Worm (Caenorhabditis elegans) whole organism, L2 larva: ENCODE results near the gene cdk-12.
"Not testable (repeated sequence)": the region's sequence is repeated elsewhere in the genome, so short reads cannot be mapped to it uniquely, and the experiment has no call there.

Experiments used
- C34F6.9 ChIP-seq: fragments of 150-350 bp; optimal IDR thresholded peaks from 2 replicates; lab custom pipeline; 2014; ENCODE audit warnings: missing biosample characterization, missing genetic modification characterization
- F13H6.1 ChIP-seq: sonication (generic microtip); optimal IDR thresholded peaks from 2 replicates; lab custom pipeline; 2016; ENCODE audit warnings: missing genetic modification characterization, missing compliant biosample characterization
- Y55F3AM.14 ChIP-seq: fragments of 200-800 bp; sonication (Bioruptor generic); optimal IDR thresholded peaks from 2 replicates; lab custom pipeline; 2018; ENCODE audit warnings: mild to moderate bottlenecking, missing genetic modification characterization, missing compliant biosample characterization
- ZK546.5 ChIP-seq: sonication (generic microtip); optimal IDR thresholded peaks from 2 replicates; lab custom pipeline; 2017; ENCODE audit warnings: missing biosample characterization, missing genetic modification characterization
- alr-1 ChIP-seq: fragments of 150-350 bp; optimal IDR thresholded peaks from 2 replicates; lab custom pipeline; 2014; ENCODE audit warnings: missing biosample characterization, missing genetic modification characterization
- ama-1 ChIP-seq: fragments of 150-350 bp; optimal IDR thresholded peaks from 2 replicates; lab custom pipeline; 2018; ENCODE audit warnings: inconsistent platforms
- ceh-16 ChIP-seq: fragments of 150-350 bp; optimal IDR thresholded peaks from 2 replicates; lab custom pipeline; 2014; ENCODE audit warnings: missing biosample characterization, missing genetic modification characterization
- ceh-82 ChIP-seq: fragments of 150-350 bp; optimal IDR thresholded peaks from 2 replicates; lab custom pipeline; 2014; ENCODE audit warnings: missing biosample characterization, missing genetic modification characterization
- crh-2 ChIP-seq: sonication (generic microtip); optimal IDR thresholded peaks from 2 replicates; lab custom pipeline; 2017; ENCODE audit warnings: missing biosample characterization, missing genetic modification characterization
- egl-27 ChIP-seq: sonication (generic microtip); optimal IDR thresholded peaks from 3 replicates; lab custom pipeline; 2017; ENCODE audit warnings: missing biosample characterization, missing genetic modification reagents, missing genetic modification characterization
- elt-1 ChIP-seq: fragments of 150-350 bp; optimal IDR thresholded peaks from 2 replicates; lab custom pipeline; 2014; ENCODE audit warnings: missing biosample characterization, missing genetic modification characterization
- elt-3 ChIP-seq: sonication (generic microtip); optimal IDR thresholded peaks from 2 replicates; lab custom pipeline; 2017; ENCODE audit warnings: missing biosample characterization, missing genetic modification characterization
- fos-1 ChIP-seq: fragments of 150-350 bp; optimal IDR thresholded peaks from 2 replicates; lab custom pipeline; 2014; ENCODE audit warnings: missing biosample characterization, missing genetic modification characterization
- gmeb-1 ChIP-seq: fragments of 150-350 bp; optimal IDR thresholded peaks from 2 replicates; lab custom pipeline; 2014; ENCODE audit warnings: missing biosample characterization, missing genetic modification characterization
- lin-13 ChIP-seq: fragments of 150-350 bp; optimal IDR thresholded peaks from 2 replicates; lab custom pipeline; 2014; ENCODE audit warnings: missing biosample characterization, missing genetic modification reagents, missing genetic modification characterization
- lin-39 ChIP-seq: fragments of 150-350 bp; optimal IDR thresholded peaks from 2 replicates; lab custom pipeline; 2014; ENCODE audit warnings: missing biosample characterization, missing genetic modification reagents, missing genetic modification characterization
- lsy-2 ChIP-seq, 2 experiments: fragments of 150-350 bp in 1 of 2; sonication (generic microtip) in 1 of 2; optimal IDR thresholded peaks; 2 replicates each; lab custom pipeline; 2014 to 2017; ENCODE audit warnings: missing biosample characterization in 2 of 2, missing genetic modification characterization in 2 of 2
- mab-5 ChIP-seq: fragments of 150-350 bp; optimal IDR thresholded peaks from 2 replicates; lab custom pipeline; 2014; ENCODE audit warnings: missing biosample characterization, missing genetic modification characterization
- mbf-1 ChIP-seq: sonication (generic microtip); optimal IDR thresholded peaks from 2 replicates; lab custom pipeline; 2017; ENCODE audit warnings: missing biosample characterization, missing genetic modification characterization
- nhr-10 ChIP-seq: sonication (generic microtip); optimal IDR thresholded peaks from 2 replicates; lab custom pipeline; 2017; ENCODE audit warnings: missing biosample characterization, missing genetic modification characterization
- nhr-11 ChIP-seq: fragments of 150-350 bp; optimal IDR thresholded peaks from 2 replicates; lab custom pipeline; 2014; ENCODE audit warnings: missing biosample characterization, missing genetic modification characterization
- nhr-12 ChIP-seq: fragments of 150-350 bp; optimal IDR thresholded peaks from 2 replicates; lab custom pipeline; 2014; ENCODE audit warnings: missing biosample characterization, missing genetic modification characterization
- nhr-129 ChIP-seq: fragments of 150-350 bp; optimal IDR thresholded peaks from 2 replicates; lab custom pipeline; 2014; ENCODE audit warnings: missing biosample characterization, missing genetic modification characterization
- nhr-21 ChIP-seq: fragments of 150-350 bp; optimal IDR thresholded peaks from 2 replicates; lab custom pipeline; 2014; ENCODE audit warnings: missing biosample characterization, missing genetic modification characterization
- nhr-23 ChIP-seq: fragments of 150-350 bp; optimal IDR thresholded peaks from 2 replicates; lab custom pipeline; 2014; ENCODE audit warnings: missing biosample characterization, missing genetic modification reagents, missing genetic modification characterization
- nhr-237 ChIP-seq: fragments of 150-350 bp; optimal IDR thresholded peaks from 2 replicates; lab custom pipeline; 2014; ENCODE audit warnings: missing biosample characterization, missing genetic modification characterization
- nhr-25 ChIP-seq: fragments of 150-350 bp; sonication (generic microtip); optimal IDR thresholded peaks from 3 replicates; lab custom pipeline; 2014; ENCODE audit warnings: missing biosample characterization, missing genetic modification characterization
- nhr-6 ChIP-seq: fragments of 150-350 bp; optimal IDR thresholded peaks from 2 replicates; lab custom pipeline; 2014; ENCODE audit warnings: missing biosample characterization, missing genetic modification characterization
- nhr-77 ChIP-seq: fragments of 150-350 bp; optimal IDR thresholded peaks from 2 replicates; lab custom pipeline; 2014; ENCODE audit warnings: missing biosample characterization, missing genetic modification characterization
- peb-1 ChIP-seq: fragments of 150-350 bp; optimal IDR thresholded peaks from 2 replicates; lab custom pipeline; 2014; ENCODE audit warnings: missing biosample characterization, missing genetic modification characterization
- sem-4 ChIP-seq: fragments of 150-350 bp; optimal IDR thresholded peaks from 2 replicates; lab custom pipeline; 2014; ENCODE audit warnings: missing biosample characterization, missing genetic modification reagents, missing genetic modification characterization
- skn-1 ChIP-seq: sonication (generic microtip); optimal IDR thresholded peaks from 2 replicates; lab custom pipeline; 2017; ENCODE audit warnings: missing biosample characterization, missing genetic modification characterization
- sma-3 ChIP-seq: sonication (generic microtip); optimal IDR thresholded peaks from 2 replicates; lab custom pipeline; 2016; ENCODE audit warnings: missing genetic modification reagents, missing genetic modification characterization, missing compliant biosample characterization
- sma-9 ChIP-seq, 2 experiments: fragments of 150-350 bp in 1 of 2; sonication (generic microtip) in 1 of 2; optimal IDR thresholded peaks; 2 replicates each; lab custom pipeline; 2014 to 2016; ENCODE audit warnings: missing genetic modification characterization in 2 of 2, mild to moderate bottlenecking in 1 of 2, missing biosample characterization in 1 of 2, missing compliant biosample characterization in 1 of 2, missing genetic modification reagents in 1 of 2, moderate library complexity in 1 of 2
- unc-39 ChIP-seq: fragments of 150-350 bp; optimal IDR thresholded peaks from 2 replicates; lab custom pipeline; 2014; ENCODE audit warnings: missing biosample characterization, missing genetic modification characterization
- unc-55 ChIP-seq: fragments of 150-350 bp; sonication (generic microtip); optimal IDR thresholded peaks from 3 replicates; lab custom pipeline; 2014; ENCODE audit warnings: missing biosample characterization, missing genetic modification reagents, missing genetic modification characterization
- zag-1 ChIP-seq: fragments of 150-350 bp; optimal IDR thresholded peaks from 2 replicates; lab custom pipeline; 2014; ENCODE audit warnings: missing biosample characterization, missing genetic modification characterization
- ztf-11 ChIP-seq: sonication (generic microtip); optimal IDR thresholded peaks from 2 replicates; lab custom pipeline; 2017; ENCODE audit warnings: missing biosample characterization, missing genetic modification characterization

The cdk-12 gene

DNA sequence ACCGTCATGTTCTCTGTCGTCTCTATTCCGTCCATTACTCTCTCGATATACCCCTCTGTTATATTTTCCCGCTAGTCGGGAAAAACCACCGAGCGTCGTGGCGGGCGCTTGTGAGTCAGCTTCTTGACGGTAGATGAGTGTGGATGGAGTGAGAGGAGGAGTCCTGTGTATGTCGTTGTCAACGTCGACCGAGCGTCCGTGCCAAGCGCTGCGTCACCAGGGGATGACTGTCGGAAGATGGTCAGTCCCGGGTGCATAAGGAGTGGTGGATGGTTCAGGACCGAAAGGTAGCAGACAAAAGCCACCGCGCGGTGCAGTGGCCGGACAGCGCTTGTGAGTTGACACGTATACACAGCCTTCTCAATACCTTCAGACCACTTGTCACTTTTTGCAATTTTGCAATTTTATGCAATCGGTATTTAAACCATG is 36.6 kb downstream of the cdk-12 start:
- TF ChIP-seq nhr-129 (peak; percentile 63), nhr-21 (tag; lab: Kevin White, UChicago) (peak; percentile 39), crh-2 (tag; lab: Kevin White, UChicago) (peak; percentile 43), sma-3 (GFP tag; lab: Kevin White, UChicago) (peak; percentile 45), C34F6.9 (tag; lab: Kevin White, UChicago) (peak; percentile 15), fos-1 (peak; percentile 64), F13H6.1 (peak; percentile 30), unc-55 (GFP tag; lab: Kevin White, UChicago) (peak; percentile 14)

DNA sequence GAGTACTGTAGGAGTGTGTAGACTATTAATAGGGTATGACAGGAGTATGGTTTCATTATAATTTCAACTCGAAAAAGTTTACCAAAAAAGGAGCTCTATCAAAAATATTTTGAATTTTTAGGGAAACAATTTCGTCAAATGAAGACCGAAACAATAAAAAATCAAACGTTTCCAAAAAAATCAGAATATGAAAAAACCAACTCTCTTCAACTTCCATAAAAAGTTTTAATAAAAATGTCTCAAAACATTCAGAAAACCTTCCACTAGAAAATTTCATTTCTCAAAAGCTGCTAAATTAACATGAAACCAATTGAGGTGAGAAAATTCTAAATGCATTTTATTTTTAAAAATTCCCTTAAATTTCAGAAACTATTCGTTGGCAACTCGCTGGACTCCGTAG is 37.8 kb downstream of the cdk-12 start, which contains the start of gene ckb-3:
Gene ckb-3 (plus strand): TSS at position 301 of the 400 bp plus-strand sequence.
- TF ChIP-seq nhr-77 (no peak), unc-55 (GFP tag; lab: Kevin White, UChicago) (no peak), nhr-10 (tag; lab: Kevin White, UChicago) (no peak), lin-39 (tag; lab: Kevin White, UChicago) (no peak), nhr-12 (tag; lab: Kevin White, UChicago) (no peak), nhr-23 (tag; lab: Kevin White, UChicago) (no peak), elt-3 (no peak), gmeb-1 (tag; lab: Kevin White, UChicago) (no peak), unc-39 (tag; lab: Kevin White, UChicago) (no peak), F13H6.1 (no peak)

DNA sequence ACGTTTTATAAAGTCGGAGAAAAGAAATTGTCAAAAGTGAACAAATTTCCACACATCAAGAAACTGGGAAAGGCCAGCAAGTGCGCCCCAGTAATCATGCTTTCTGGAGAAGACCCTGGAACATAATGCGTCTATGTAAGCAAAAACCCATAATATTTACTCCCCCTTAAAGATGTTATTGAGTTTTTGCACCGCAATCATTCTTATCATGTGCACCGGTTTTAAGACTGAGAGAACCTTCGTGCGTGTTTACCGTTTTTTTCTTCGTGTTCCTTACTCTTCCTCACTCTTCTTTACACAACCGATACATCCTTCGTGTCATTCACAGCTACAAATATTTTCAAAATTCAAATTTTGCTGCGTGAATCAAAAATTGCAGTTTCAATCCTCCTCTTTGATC is 40.1 kb downstream of the cdk-12 start:
- TF ChIP-seq nhr-237 (tag; lab: Kevin White, UChicago): no peak
- TF ChIP-seq nhr-10 (tag; lab: Kevin White, UChicago): no peak
- no peak for TF ChIP-seq Y55F3AM.14 (GFP tag; lab: Kevin White, UChicago)
- TF ChIP-seq nhr-6: no peak
- TF ChIP-seq ZK546.5 (tag; lab: Kevin White, UChicago): no peak
- TF ChIP-seq zag-1: no peak
- no peak for TF ChIP-seq mab-5 (tag; lab: Kevin White, UChicago)
- no peak for TF ChIP-seq skn-1 (tag; lab: Kevin White, UChicago)
- TF ChIP-seq lsy-2 (tag; optimal IDR thresholded peaks at IDR 0.05; lab: Kevin White, UChicago): no peak
- no peak for TF ChIP-seq elt-1
- TF ChIP-seq alr-1: no peak
- no peak for TF ChIP-seq egl-27 (tag; lab: Kevin White, UChicago)
- TF ChIP-seq gmeb-1 (tag; lab: Kevin White, UChicago): no peak
- no peak for TF ChIP-seq peb-1
- no peak for TF ChIP-seq ztf-11 (tag; lab: Kevin White, UChicago)
- no peak for TF ChIP-seq ama-1 (lab: Kevin White, UChicago)

- TF ChIP-seq lin-39 (tag; lab: Kevin White, UChicago): no peak
- TF ChIP-seq zag-1: no peak
- no peak for TF ChIP-seq mbf-1 (tag; lab: Kevin White, UChicago)
- TF ChIP-seq F13H6.1: no peak
- no peak for TF ChIP-seq sem-4 (tag; lab: Kevin White, UChicago)
- no peak for TF ChIP-seq nhr-11 (tag; lab: Kevin White, UChicago)
- no peak for TF ChIP-seq ceh-16 (tag; lab: Kevin White, UChicago)
- no peak for TF ChIP-seq elt-3
- no peak for TF ChIP-seq nhr-129
- TF ChIP-seq skn-1 (tag; lab: Kevin White, UChicago): no peak
- no peak for TF ChIP-seq crh-2 (tag; lab: Kevin White, UChicago)
- no peak for TF ChIP-seq Y55F3AM.14 (GFP tag; lab: Kevin White, UChicago)
- no peak for TF ChIP-seq nhr-6
- TF ChIP-seq ceh-82 (tag; lab: Kevin White, UChicago): no peak
- TF ChIP-seq, all 48 proteins: peak for 0
These were observed 42.1 kb downstream of the cdk-12 start, which contains the start of gene pals-26 for ce11 chrIII:4374854-4375253. TSS of gene pals-26 (plus strand) at chrIII:4375154.

DNA sequence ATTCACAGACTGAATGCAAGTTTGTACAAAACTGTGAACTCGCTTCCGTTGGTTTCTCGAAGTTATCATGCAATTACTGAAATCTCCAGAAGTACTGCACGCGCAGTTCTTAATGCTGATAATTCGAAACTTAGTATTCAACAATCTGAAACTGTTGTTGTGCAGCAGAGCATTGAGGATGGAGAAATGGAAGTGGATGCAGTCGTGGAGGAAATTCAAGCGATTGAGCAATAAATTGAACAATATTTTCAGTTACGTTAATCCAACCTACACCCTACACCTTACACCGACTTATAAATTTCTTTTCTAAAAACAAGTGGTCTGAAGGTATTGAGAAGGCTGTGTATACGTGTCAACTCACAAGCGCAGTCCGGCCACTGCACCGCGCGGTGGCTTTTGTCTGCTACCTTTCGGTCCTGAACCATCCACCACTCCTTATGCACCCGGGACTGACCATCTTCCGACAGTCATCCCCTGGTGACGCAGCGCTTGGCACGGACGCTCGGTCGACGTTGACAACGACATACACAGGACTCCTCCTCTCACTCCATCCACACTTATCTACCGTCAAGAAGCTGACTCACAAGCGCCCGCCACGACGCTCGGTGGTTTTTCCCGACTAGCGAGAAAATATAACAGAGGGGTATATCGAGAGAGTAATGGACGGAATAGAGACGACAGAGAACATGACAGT is 46.0 kb downstream of the cdk-12 start:
- TF ChIP-seq nhr-129 (peak; percentile 46), unc-55 (GFP tag; lab: Kevin White, UChicago) (peak; percentile 34), mbf-1 (tag; lab: Kevin White, UChicago) (peak; percentile 26), sem-4 (tag; lab: Kevin White, UChicago) (peak; percentile 8), nhr-25 (tag; lab: Kevin White, UChicago) (peak; percentile 47), sma-3 (GFP tag; lab: Kevin White, UChicago) (peak; percentile 58), lin-13 (GFP tag; lab: Kevin White, UChicago) (peak; percentile 65), F13H6.1 (peak; percentile 53), crh-2 (tag; lab: Kevin White, UChicago) (peak; percentile 56), lsy-2 (tag; optimal IDR thresholded peaks at IDR 0.05; lab: Kevin White, UChicago) (peak in 1 of 2 experiments; percentile 62), fos-1 (peak; percentile 62), gmeb-1 (tag; lab: Kevin White, UChicago) (peak; percentile 35), sma-9 (GFP tag; optimal IDR thresholded peaks at IDR 0.05; lab: Kevin White, UChicago) (peak; percentile 33), C34F6.9 (tag; lab: Kevin White, UChicago) (peak; percentile 20), nhr-21 (tag; lab: Kevin White, UChicago) (peak; percentile 63), ceh-16 (tag; lab: Kevin White, UChicago) (peak; percentile 9), Y55F3AM.14 (GFP tag; lab: Kevin White, UChicago) (peak; percentile 32), nhr-6 (peak; percentile 25)
- TF ChIP-seq sma-9 (tag; optimal IDR thresholded peaks at IDR 0.05; lab: Kevin White, UChicago): not testable (repeated sequence)
